Worm (Caenorhabditis elegans) whole organism, L2 larva: ENCODE measurements around the gene dsl-1.

ENCODE experiments used
- C34F6.9 ChIP-seq: fragments of 150-350 bp; optimal IDR thresholded peaks from 2 replicates; lab custom pipeline; 2014; ENCODE audit warnings: missing biosample characterization, missing genetic modification characterization
- F13H6.1 ChIP-seq: sonication (generic microtip); optimal IDR thresholded peaks from 2 replicates; lab custom pipeline; 2016; ENCODE audit warnings: missing genetic modification characterization, missing compliant biosample characterization
- R02D3.7 ChIP-seq: fragments of 150-350 bp; optimal IDR thresholded peaks from 2 replicates; lab custom pipeline; 2014; ENCODE audit warnings: missing biosample characterization, missing genetic modification characterization
- Y55F3AM.14 ChIP-seq: fragments of 200-800 bp; sonication (Bioruptor generic); optimal IDR thresholded peaks from 2 replicates; lab custom pipeline; 2018; ENCODE audit warnings: mild to moderate bottlenecking, missing genetic modification characterization, missing compliant biosample characterization
- ZK546.5 ChIP-seq: sonication (generic microtip); optimal IDR thresholded peaks from 2 replicates; lab custom pipeline; 2017; ENCODE audit warnings: missing biosample characterization, missing genetic modification characterization
- aly-2 ChIP-seq: fragments of 150-350 bp; optimal IDR thresholded peaks from 2 replicates; lab custom pipeline; 2014; ENCODE audit warnings: missing biosample characterization, missing genetic modification characterization
- ama-1 ChIP-seq: fragments of 150-350 bp; optimal IDR thresholded peaks from 2 replicates; lab custom pipeline; 2018; ENCODE audit warnings: inconsistent platforms
- blmp-1 ChIP-seq: sonication (generic microtip); optimal IDR thresholded peaks from 2 replicates; lab custom pipeline; 2017; ENCODE audit warnings: missing genetic modification characterization, mild to moderate bottlenecking, missing compliant biosample characterization, antibody characterized with exemption, moderate library complexity; ENCODE audit not compliant: insufficient read depth
- ceh-16 ChIP-seq: fragments of 150-350 bp; optimal IDR thresholded peaks from 2 replicates; lab custom pipeline; 2014; ENCODE audit warnings: missing biosample characterization, missing genetic modification characterization
- ceh-82 ChIP-seq: fragments of 150-350 bp; optimal IDR thresholded peaks from 2 replicates; lab custom pipeline; 2014; ENCODE audit warnings: missing biosample characterization, missing genetic modification characterization
- dmd-4 ChIP-seq: sonication (generic microtip); optimal IDR thresholded peaks from 2 replicates; lab custom pipeline; 2017; ENCODE audit warnings: missing biosample characterization, missing genetic modification characterization
- elt-1 ChIP-seq: fragments of 150-350 bp; optimal IDR thresholded peaks from 2 replicates; lab custom pipeline; 2014; ENCODE audit warnings: missing biosample characterization, missing genetic modification characterization
- elt-3 ChIP-seq: sonication (generic microtip); optimal IDR thresholded peaks from 2 replicates; lab custom pipeline; 2017; ENCODE audit warnings: missing biosample characterization, missing genetic modification characterization
- fos-1 ChIP-seq: fragments of 150-350 bp; optimal IDR thresholded peaks from 2 replicates; lab custom pipeline; 2014; ENCODE audit warnings: missing biosample characterization, missing genetic modification characterization
- gmeb-1 ChIP-seq: fragments of 150-350 bp; optimal IDR thresholded peaks from 2 replicates; lab custom pipeline; 2014; ENCODE audit warnings: missing biosample characterization, missing genetic modification characterization
- lin-11 ChIP-seq: fragments of 150-350 bp; sonication (generic microtip); optimal IDR thresholded peaks from 2 replicates; lab custom pipeline; 2014; ENCODE audit warnings: missing biosample characterization, missing genetic modification characterization, inconsistent platforms, mixed read lengths
- lin-13 ChIP-seq: fragments of 150-350 bp; optimal IDR thresholded peaks from 2 replicates; lab custom pipeline; 2014; ENCODE audit warnings: missing biosample characterization, missing genetic modification reagents, missing genetic modification characterization
- lin-39 ChIP-seq: fragments of 150-350 bp; optimal IDR thresholded peaks from 2 replicates; lab custom pipeline; 2014; ENCODE audit warnings: missing biosample characterization, missing genetic modification reagents, missing genetic modification characterization
- lsy-2 ChIP-seq, 2 experiments: fragments of 150-350 bp in 1 of 2; sonication (generic microtip) in 1 of 2; optimal IDR thresholded peaks; 2 replicates each; lab custom pipeline; 2014 to 2017; ENCODE audit warnings: missing biosample characterization in 2 of 2, missing genetic modification characterization in 2 of 2
- mab-5 ChIP-seq: fragments of 150-350 bp; optimal IDR thresholded peaks from 2 replicates; lab custom pipeline; 2014; ENCODE audit warnings: missing biosample characterization, missing genetic modification characterization
- mbf-1 ChIP-seq: sonication (generic microtip); optimal IDR thresholded peaks from 2 replicates; lab custom pipeline; 2017; ENCODE audit warnings: missing biosample characterization, missing genetic modification characterization
- nhr-10 ChIP-seq: sonication (generic microtip); optimal IDR thresholded peaks from 2 replicates; lab custom pipeline; 2017; ENCODE audit warnings: missing biosample characterization, missing genetic modification characterization
- nhr-11 ChIP-seq: fragments of 150-350 bp; optimal IDR thresholded peaks from 2 replicates; lab custom pipeline; 2014; ENCODE audit warnings: missing biosample characterization, missing genetic modification characterization
- nhr-12 ChIP-seq: fragments of 150-350 bp; optimal IDR thresholded peaks from 2 replicates; lab custom pipeline; 2014; ENCODE audit warnings: missing biosample characterization, missing genetic modification characterization
- nhr-129 ChIP-seq: fragments of 150-350 bp; optimal IDR thresholded peaks from 2 replicates; lab custom pipeline; 2014; ENCODE audit warnings: missing biosample characterization, missing genetic modification characterization
- nhr-21 ChIP-seq: fragments of 150-350 bp; optimal IDR thresholded peaks from 2 replicates; lab custom pipeline; 2014; ENCODE audit warnings: missing biosample characterization, missing genetic modification characterization
- nhr-23 ChIP-seq: fragments of 150-350 bp; optimal IDR thresholded peaks from 2 replicates; lab custom pipeline; 2014; ENCODE audit warnings: missing biosample characterization, missing genetic modification reagents, missing genetic modification characterization
- nhr-25 ChIP-seq: fragments of 150-350 bp; sonication (generic microtip); optimal IDR thresholded peaks from 3 replicates; lab custom pipeline; 2014; ENCODE audit warnings: missing biosample characterization, missing genetic modification characterization
- nhr-6 ChIP-seq: fragments of 150-350 bp; optimal IDR thresholded peaks from 2 replicates; lab custom pipeline; 2014; ENCODE audit warnings: missing biosample characterization, missing genetic modification characterization
- nhr-77 ChIP-seq: fragments of 150-350 bp; optimal IDR thresholded peaks from 2 replicates; lab custom pipeline; 2014; ENCODE audit warnings: missing biosample characterization, missing genetic modification characterization
- peb-1 ChIP-seq: fragments of 150-350 bp; optimal IDR thresholded peaks from 2 replicates; lab custom pipeline; 2014; ENCODE audit warnings: missing biosample characterization, missing genetic modification characterization
- skn-1 ChIP-seq: sonication (generic microtip); optimal IDR thresholded peaks from 2 replicates; lab custom pipeline; 2017; ENCODE audit warnings: missing biosample characterization, missing genetic modification characterization
- sma-3 ChIP-seq: sonication (generic microtip); optimal IDR thresholded peaks from 2 replicates; lab custom pipeline; 2016; ENCODE audit warnings: missing genetic modification reagents, missing genetic modification characterization, missing compliant biosample characterization
- snpc-4 ChIP-seq: fragments of 150-350 bp; optimal IDR thresholded peaks from 2 replicates; lab custom pipeline; 2014; ENCODE audit warnings: missing biosample characterization, missing genetic modification characterization
- unc-55 ChIP-seq: fragments of 150-350 bp; sonication (generic microtip); optimal IDR thresholded peaks from 3 replicates; lab custom pipeline; 2014; ENCODE audit warnings: missing biosample characterization, missing genetic modification reagents, missing genetic modification characterization
- unc-62 ChIP-seq: fragments of 150-350 bp; optimal IDR thresholded peaks from 2 replicates; lab custom pipeline; 2014; ENCODE audit warnings: missing biosample characterization, missing genetic modification reagents, missing genetic modification characterization
- ztf-11 ChIP-seq: sonication (generic microtip); optimal IDR thresholded peaks from 2 replicates; lab custom pipeline; 2017; ENCODE audit warnings: missing biosample characterization, missing genetic modification characterization
- ztf-4 ChIP-seq: fragments of 150-350 bp; optimal IDR thresholded peaks from 2 replicates; lab custom pipeline; 2014; ENCODE audit warnings: missing biosample characterization, missing genetic modification characterization

The dsl-1 gene

ce11 chrIV:1207980-1208379 is at the start of gene dsl-1:
Gene dsl-1, minus strand, starts transcription at chrIV:1208080.
- TF ChIP-seq unc-55 (no peak), ZK546.5 (no peak), F13H6.1 (tag; lab: Kevin White, UChicago) (no peak), fos-1 (tag; lab: Kevin White, UChicago) (no peak), skn-1 (tag; lab: Kevin White, UChicago) (no peak), aly-2 (tag; lab: Kevin White, UChicago) (no peak), nhr-23 (tag; lab: Kevin White, UChicago) (no peak), lin-39 (tag; lab: Kevin White, UChicago) (no peak), lin-11 (tag; lab: Kevin White, UChicago) (no peak), unc-62 (GFP tag; lab: Kevin White, UChicago) (no peak), ztf-4 (tag; lab: Kevin White, UChicago) (no peak), mbf-1 (tag; lab: Kevin White, UChicago) (no peak), sma-3 (no peak), ztf-11 (tag; lab: Kevin White, UChicago) (no peak), lsy-2 (tag; optimal IDR thresholded peaks at IDR 0.05; lab: Kevin White, UChicago) (no peak), lin-13 (GFP tag; lab: Kevin White, UChicago) (no peak), nhr-12 (tag; lab: Kevin White, UChicago) (no peak), elt-3 (tag; lab: Kevin White, UChicago) (no peak)

- TF ChIP-seq ama-1 (lab: Kevin White, UChicago): no peak
- TF ChIP-seq nhr-10 (tag; lab: Kevin White, UChicago): no peak
- TF ChIP-seq fos-1 (tag; lab: Kevin White, UChicago): peak; percentile 67
Observed at ce11 chrIV:1256723-1257122, 48.8 kb upstream of the dsl-1 start, which contains the start of gene clec-168. Gene clec-168, plus strand, starts transcription at chrIV:1256969.

ce11 chrIV:1255632-1256031 is 47.8 kb upstream of the dsl-1 start, which contains the start of gene clec-167:
Gene clec-167, minus strand, starts transcription at chrIV:1255732.
- TF ChIP-seq nhr-25 (no peak), dmd-4 (tag; lab: Kevin White, UChicago) (no peak), nhr-129 (tag; lab: Kevin White, UChicago) (no peak), gmeb-1 (no peak), mbf-1 (tag; lab: Kevin White, UChicago) (no peak), lin-11 (tag; lab: Kevin White, UChicago) (no peak), snpc-4 (tag; lab: Kevin White, UChicago) (no peak), Y55F3AM.14 (no peak), nhr-77 (tag; lab: Kevin White, UChicago) (no peak), mab-5 (tag; lab: Kevin White, UChicago) (no peak), nhr-11 (tag; lab: Kevin White, UChicago) (no peak), nhr-21 (tag; lab: Kevin White, UChicago) (no peak), F13H6.1 (tag; lab: Kevin White, UChicago) (no peak), C34F6.9 (tag; lab: Kevin White, UChicago) (no peak), nhr-10 (tag; lab: Kevin White, UChicago) (no peak)

ce11 chrIV:1251242-1251911 is 43.5 kb upstream of the dsl-1 start, which contains the start of the genes clec-166 and F38A1.6:
Gene clec-166, minus strand, starts transcription at chrIV:1251342.
Gene F38A1.6, plus strand, starts transcription at chrIV:1251861.
- no peak for TF ChIP-seq lsy-2 (tag; optimal IDR thresholded peaks at IDR 0.05; lab: Kevin White, UChicago)
- no peak for TF ChIP-seq unc-62 (GFP tag; lab: Kevin White, UChicago)
- no peak for TF ChIP-seq nhr-10 (tag; lab: Kevin White, UChicago)
- TF ChIP-seq ceh-82 (tag; lab: Kevin White, UChicago): no peak
- TF ChIP-seq lin-11 (tag; lab: Kevin White, UChicago): no peak
- TF ChIP-seq blmp-1 (tag; lab: Kevin White, UChicago): no peak
- no peak for TF ChIP-seq fos-1 (tag; lab: Kevin White, UChicago)
- no peak for TF ChIP-seq F13H6.1 (tag; lab: Kevin White, UChicago)
- no peak for TF ChIP-seq mbf-1 (tag; lab: Kevin White, UChicago)
- no peak for TF ChIP-seq R02D3.7 (tag; lab: Kevin White, UChicago)
- TF ChIP-seq nhr-12 (tag; lab: Kevin White, UChicago): no peak
- no peak for TF ChIP-seq ceh-16
- TF ChIP-seq nhr-6: no peak
- no peak for TF ChIP-seq elt-1 (tag; lab: Kevin White, UChicago)
- TF ChIP-seq peb-1: no peak
- TF ChIP-seq sma-3: no peak
- TF ChIP-seq ztf-11 (tag; lab: Kevin White, UChicago): no peak
- TF ChIP-seq nhr-21 (tag; lab: Kevin White, UChicago): no peak
- TF ChIP-seq ama-1 (lab: Kevin White, UChicago): no peak
- no peak for TF ChIP-seq unc-55
